Fruit fly (Drosophila melanogaster) whole organism, embryonic: ENCODE data around the gene CG46311.

Experiments
- CG10147 ChIP-seq: fragments of 200-800 bp; sonication (Bioruptor generic); optimal IDR thresholded peaks from 2 replicates; lab custom pipeline; 2019; ENCODE audit warnings: missing biosample characterization, mild to moderate bottlenecking, missing genetic modification characterization, moderate library complexity
- CG10274 ChIP-seq: fragments of 200-800 bp; sonication (Bioruptor generic); optimal IDR thresholded peaks from 3 replicates; lab custom pipeline; 2017; ENCODE audit warnings: missing biosample characterization, mild to moderate bottlenecking, missing genetic modification characterization
- CG10979 ChIP-seq: fragments of 200-800 bp; sonication (Bioruptor generic); optimal IDR thresholded peaks from 2 replicates; lab custom pipeline; 2018; ENCODE audit warnings: missing biosample characterization, mild to moderate bottlenecking, missing genetic modification characterization, moderate library complexity
- CG11560 ChIP-seq: fragments of 200-800 bp; sonication (Bioruptor generic); IDR thresholded peaks from 3 replicates; pipeline ENCODE4 v1.3.6; 2022; ENCODE audit warnings: missing biosample characterization, missing genetic modification characterization
- CG12071 ChIP-seq: fragments of 200-800 bp; sonication (Bioruptor generic); optimal IDR thresholded peaks from 3 replicates; lab custom pipeline; 2018; ENCODE audit warnings: missing biosample characterization, mild to moderate bottlenecking, missing genetic modification characterization
- CG12104 ChIP-seq: fragments of 200-800 bp; sonication (Bioruptor generic); optimal IDR thresholded peaks from 3 replicates; lab custom pipeline; 2016; ENCODE audit warnings: missing biosample characterization, missing genetic modification characterization
- CG13123 ChIP-seq: fragments of 200-800 bp; sonication (Bioruptor generic); optimal IDR thresholded peaks from 2 replicates; lab custom pipeline; 2016; ENCODE audit warnings: missing biosample characterization, missing genetic modification characterization
- CG13287 ChIP-seq: fragments of 200-800 bp; sonication (Bioruptor generic); IDR thresholded peaks from 2 replicates; pipeline ENCODE4 v1.3.6; 2022; ENCODE audit warnings: missing biosample characterization, missing genetic modification characterization; ENCODE audit not compliant: partially characterized antibody
- CG13894 ChIP-seq: fragments of 200-800 bp; sonication (Bioruptor generic); optimal IDR thresholded peaks from 3 replicates; lab custom pipeline; 2018; ENCODE audit warnings: missing biosample characterization, mild to moderate bottlenecking, missing genetic modification characterization, moderate library complexity
- CG15601 ChIP-seq: fragments of 200-800 bp; sonication (Bioruptor generic); optimal IDR thresholded peaks from 3 replicates; lab custom pipeline; 2019; ENCODE audit warnings: missing biosample characterization, mild to moderate bottlenecking, missing genetic modification characterization, moderate library complexity
- CG17328 ChIP-seq: fragments of 200-800 bp; sonication (Bioruptor generic); IDR thresholded peaks from 2 replicates; pipeline ENCODE4 v1.3.6; 2022; ENCODE audit warnings: missing biosample characterization, missing genetic modification characterization
- CG18599 ChIP-seq: fragments of 200-800 bp; sonication (Bioruptor generic); optimal IDR thresholded peaks from 3 replicates; lab custom pipeline; 2017; ENCODE audit warnings: missing biosample characterization, missing genetic modification characterization, mild to moderate bottlenecking, moderate library complexity, missing genetic modification reagents
- CG2120 ChIP-seq: fragments of 200-800 bp; sonication (Bioruptor generic); optimal IDR thresholded peaks from 3 replicates; lab custom pipeline; 2016; ENCODE audit warnings: missing biosample characterization, missing genetic modification characterization
- CG2875 ChIP-seq: fragments of 200-800 bp; sonication (Bioruptor generic); optimal IDR thresholded peaks from 2 replicates; lab custom pipeline; 2017; ENCODE audit warnings: missing biosample characterization, mild to moderate bottlenecking, missing genetic modification characterization, missing genetic modification reagents
- CG3281 ChIP-seq: fragments of 200-800 bp; sonication (Bioruptor generic); optimal IDR thresholded peaks from 3 replicates; lab custom pipeline; 2017; ENCODE audit warnings: missing biosample characterization, mild to moderate bottlenecking, missing genetic modification characterization
- CG34422 ChIP-seq: fragments of 200-800 bp; sonication (Bioruptor generic); IDR thresholded peaks from 3 replicates; pipeline ENCODE4 v1.3.6; 2022; ENCODE audit warnings: missing biosample characterization, missing genetic modification characterization
- CG3726 ChIP-seq: fragments of 200-800 bp; sonication (Bioruptor generic); IDR thresholded peaks from 3 replicates; pipeline ENCODE4, ENCODE4 v1.3.6; 2022; ENCODE audit warnings: missing biosample characterization, missing genetic modification characterization
- CG4707 ChIP-seq: fragments of 200-800 bp; sonication (Bioruptor generic); optimal IDR thresholded peaks from 2 replicates; lab custom pipeline; 2018; ENCODE audit warnings: missing biosample characterization, mild to moderate bottlenecking, missing genetic modification characterization, moderate library complexity
- CG7556 ChIP-seq: fragments of 200-800 bp; sonication (Bioruptor generic); optimal IDR thresholded peaks from 2 replicates; lab custom pipeline; 2017; ENCODE audit warnings: missing biosample characterization, mild to moderate bottlenecking, missing genetic modification characterization
- CG7987 ChIP-seq: fragments of 200-800 bp; sonication (Bioruptor generic); optimal IDR thresholded peaks from 2 replicates; lab custom pipeline; 2018; ENCODE audit warnings: missing biosample characterization, mild to moderate bottlenecking, missing genetic modification characterization, moderate library complexity
- CG8281 ChIP-seq: fragments of 200-800 bp; sonication (Bioruptor generic); optimal IDR thresholded peaks from 2 replicates; lab custom pipeline; 2018; ENCODE audit warnings: missing biosample characterization, mild to moderate bottlenecking, missing genetic modification characterization, moderate library complexity
- CHES-1-like ChIP-seq: fragments of 200-800 bp; sonication (Bioruptor generic); optimal IDR thresholded peaks from 2 replicates; lab custom pipeline; 2016; ENCODE audit warnings: missing biosample characterization, missing genetic modification characterization
- Ets65A ChIP-seq: fragments of 200-800 bp; sonication (Bioruptor generic); peaks from one replicate; lab custom pipeline; 2016; ENCODE audit warnings: missing biosample characterization, missing genetic modification characterization
- Fer3 ChIP-seq: fragments of 200-800 bp; sonication (Bioruptor generic); optimal IDR thresholded peaks from 2 replicates; lab custom pipeline; 2018; ENCODE audit warnings: missing biosample characterization, mild to moderate bottlenecking, missing genetic modification characterization, moderate library complexity
- Jarid2 ChIP-seq: fragments of 200-800 bp; sonication (Bioruptor generic); optimal IDR thresholded peaks from 3 replicates; lab custom pipeline; 2017; ENCODE audit warnings: mild to moderate bottlenecking, missing biosample characterization, missing genetic modification reagents, missing genetic modification characterization
- Max ChIP-seq: fragments of 200-800 bp; sonication (Bioruptor generic); optimal IDR thresholded peaks from 2 replicates; lab custom pipeline; 2016; ENCODE audit warnings: missing biosample characterization, mild to moderate bottlenecking, missing genetic modification characterization
- Ptx1 ChIP-seq: fragments of 200-800 bp; sonication (Bioruptor generic); IDR thresholded peaks from 2 replicates; pipeline ENCODE4 v1.3.6; 2022; ENCODE audit warnings: missing biosample characterization, missing genetic modification characterization
- Spps ChIP-seq: fragments of 200-800 bp; sonication (Bioruptor generic); optimal IDR thresholded peaks from 2 replicates; lab custom pipeline; 2018; ENCODE audit warnings: missing biosample characterization, mild to moderate bottlenecking, missing genetic modification characterization
- ash1 ChIP-seq: fragments of 200-800 bp; sonication (Bioruptor generic); optimal IDR thresholded peaks from 2 replicates; lab custom pipeline; 2018; ENCODE audit warnings: missing biosample characterization, mild to moderate bottlenecking, missing genetic modification characterization
- caup ChIP-seq: fragments of 200-800 bp; sonication (Bioruptor generic); optimal IDR thresholded peaks from 3 replicates; lab custom pipeline; 2017; ENCODE audit warnings: missing biosample characterization, mild to moderate bottlenecking, missing genetic modification characterization, moderate library complexity; ENCODE audit not compliant: severe bottlenecking
- cg ChIP-seq: fragments of 200-800 bp; sonication (Bioruptor generic); optimal IDR thresholded peaks from 3 replicates; lab custom pipeline; 2019; ENCODE audit warnings: missing biosample characterization, mild to moderate bottlenecking, missing genetic modification characterization, moderate library complexity
- ci ChIP-seq: fragments of 200-800 bp; sonication (Bioruptor generic); IDR thresholded peaks from 3 replicates; pipeline ENCODE4 v1.3.6; 2022; ENCODE audit warnings: missing biosample characterization, missing genetic modification characterization
- dysf ChIP-seq: fragments of 200-800 bp; sonication (Bioruptor generic); IDR thresholded peaks from 3 replicates; pipeline ENCODE4 v1.3.6; 2022; ENCODE audit warnings: missing biosample characterization, missing genetic modification characterization
- fd64A ChIP-seq: fragments of 200-800 bp; sonication (Bioruptor generic); optimal IDR thresholded peaks from 3 replicates; lab custom pipeline; 2018; ENCODE audit warnings: missing biosample characterization, mild to moderate bottlenecking, missing genetic modification characterization
- grau ChIP-seq: fragments of 200-800 bp; optimal IDR thresholded peaks from 3 replicates; lab custom pipeline; 2019; ENCODE audit warnings: missing biosample characterization, mild to moderate bottlenecking, missing genetic modification characterization, moderate library complexity
- gsb ChIP-seq: fragments of 200-800 bp; sonication (Bioruptor generic); IDR thresholded peaks from 2 replicates; pipeline ENCODE4 v1.3.6; 2022; ENCODE audit warnings: missing biosample characterization, missing genetic modification characterization
- ham ChIP-seq: fragments of 200-800 bp; sonication (Bioruptor generic); IDR thresholded peaks from 2 replicates; pipeline ENCODE4 v1.3.6; 2022; ENCODE audit warnings: missing biosample characterization, missing genetic modification characterization
- hb ChIP-seq: fragments of 200-800 bp; sonication (Bioruptor generic); IDR thresholded peaks from 3 replicates; pipeline ENCODE4 v1.3.6; 2022; ENCODE audit warnings: missing biosample characterization, missing genetic modification characterization; ENCODE audit not compliant: partially characterized antibody
- hth ChIP-seq: fragments of >200 bp; optimal IDR thresholded peaks from 2 replicates; lab custom pipeline; 2017; ENCODE audit warnings: inconsistent platforms
- klu ChIP-seq: fragments of 200-800 bp; sonication (Bioruptor generic); IDR thresholded peaks from 2 replicates; pipeline ENCODE4 v1.3.6; 2022; ENCODE audit warnings: missing biosample characterization, missing genetic modification characterization
- lab ChIP-seq: fragments of 200-800 bp; sonication (Bioruptor generic); optimal IDR thresholded peaks from 3 replicates; lab custom pipeline; 2017; ENCODE audit warnings: missing biosample characterization, missing genetic modification characterization, mild to moderate bottlenecking, moderate library complexity, missing genetic modification reagents
- lilli ChIP-seq: fragments of 200-800 bp; sonication (Bioruptor generic); optimal IDR thresholded peaks from 3 replicates; lab custom pipeline; 2016; ENCODE audit warnings: missing biosample characterization, missing genetic modification characterization
- oc ChIP-seq: fragments of 200-800 bp; sonication (Bioruptor generic); optimal IDR thresholded peaks from 2 replicates; lab custom pipeline; 2018; ENCODE audit warnings: missing biosample characterization, mild to moderate bottlenecking, missing genetic modification characterization, moderate library complexity
- onecut ChIP-seq: fragments of 200-800 bp; sonication (Bioruptor generic); IDR thresholded peaks from 2 replicates; pipeline ENCODE4 v1.3.6; 2022; ENCODE audit warnings: missing biosample characterization, missing genetic modification characterization
- scrt ChIP-seq: fragments of 200-800 bp; sonication (Bioruptor generic); optimal IDR thresholded peaks from 2 replicates; lab custom pipeline; 2018; ENCODE audit warnings: missing biosample characterization, mild to moderate bottlenecking, missing genetic modification characterization, moderate library complexity
- sens ChIP-seq: fragments of 200-800 bp; sonication (Bioruptor generic); peaks from one replicate; lab custom pipeline; 2016; ENCODE audit warnings: missing biosample characterization, missing genetic modification characterization
- so ChIP-seq: fragments of 200-800 bp; sonication (Bioruptor generic); IDR thresholded peaks from 3 replicates; pipeline ENCODE4 v1.3.6; 2022; ENCODE audit warnings: missing biosample characterization, missing genetic modification characterization
- tio ChIP-seq: fragments of 200-800 bp; sonication (Bioruptor generic); optimal IDR thresholded peaks from 2 replicates; lab custom pipeline; 2017; ENCODE audit warnings: missing biosample characterization, missing genetic modification characterization, inconsistent platforms
- vfl ChIP-seq: fragments of 200-800 bp; sonication (Bioruptor generic); optimal IDR thresholded peaks from 2 replicates; lab custom pipeline; 2016; ENCODE audit warnings: missing biosample characterization, missing genetic modification characterization

Gene CG46311

dm6 chrX:13634254-13634999 lies 70.8 kb downstream of the CG46311 start (continued):
- TF ChIP-seq lilli (peak; percentile 69), CG2120 (GFP tag; lab: Kevin White, UChicago) (peak; percentile 83), CHES-1-like (peak; percentile 69), gsb (GFP tag; lab: Robert Waterston, UW) (peak; percentile 25; the same call in 1 of the 2 replicates), caup (GFP tag; lab: Kevin White, UChicago) (peak; percentile 71), CG11560 (tag; lab: Robert Waterston, UW) (no peak), oc (tag; lab: Kevin White, UChicago) (no peak), Jarid2 (GFP tag; lab: Kevin White, UChicago) (peak; percentile 34), onecut (peak; percentile 39; the same call in 1 of the 2 replicates), CG13894 (tag; lab: Kevin White, UChicago) (peak; percentile 63), Spps (no peak), CG13123 (GFP tag; lab: Kevin White, UChicago) (no peak), fd64A (GFP tag; lab: Kevin White, UChicago) (peak; percentile 30), CG10979 (tag; lab: Kevin White, UChicago) (no peak), sens (GFP tag; lab: Kevin White, UChicago) (peak; percentile 81), CG7987 (GFP tag; lab: Kevin White, UChicago) (peak; percentile 63), lab (GFP tag; lab: Kevin White, UChicago) (peak; percentile 83), CG13287 (no peak), CG12071 (GFP tag; lab: Kevin White, UChicago) (peak; percentile 66), tio (GFP tag; lab: Kevin White, UChicago) (no peak), CG10274 (GFP tag; lab: Kevin White, UChicago) (peak; percentile 91), scrt (peak; percentile 42), CG18599 (GFP tag; lab: Kevin White, UChicago) (peak; percentile 70), CG10147 (GFP tag; lab: Kevin White, UChicago) (peak; percentile 61), CG12104 (GFP tag; lab: Kevin White, UChicago) (peak; percentile 52), ci (GFP tag; lab: Robert Waterston, UW) (peak; percentile 64; the same call in 2 of the 3 replicates), dysf (GFP tag; lab: Robert Waterston, UW) (peak; percentile 56; the same call in 2 of the 3 replicates), CG15601 (peak; percentile 35), Fer3 (tag; lab: Kevin White, UChicago) (peak; percentile 51), ash1 (GFP tag; lab: Kevin White, UChicago) (peak; percentile 53), ham (no peak), so (GFP tag; lab: Robert Waterston, UW) (peak; percentile 64; the same call in 1 of the 3 replicates), hb (GFP tag; lab: Robert Waterston, UW) (no peak), CG8281 (tag; lab: Kevin White, UChicago) (no peak), CG34422 (GFP tag; lab: Robert Waterston, UW) (0 out of 3 replicates have a peak, but pooled peaks have one; percentile 14), hth (lab: Kevin White, UChicago) (no peak), Ptx1 (GFP tag; lab: Robert Waterston, UW) (peak; percentile 39; the same call in 1 of the 2 replicates), CG7556 (GFP tag; lab: Kevin White, UChicago) (peak; percentile 50), klu (GFP tag; lab: Robert Waterston, UW) (peak; percentile 57; the same call in 1 of the 2 replicates), Max (peak; percentile 10), CG2875 (GFP tag; lab: Kevin White, UChicago) (peak; percentile 40), CG4707 (GFP tag; lab: Kevin White, UChicago) (peak; percentile 15), CG3726 (no peak), CG3281 (GFP tag; lab: Kevin White, UChicago) (peak; percentile 64), Ets65A (GFP tag; lab: Kevin White, UChicago) (peak; percentile 92), grau (tag; lab: Kevin White, UChicago) (peak; percentile 54), cg (GFP tag; lab: Kevin White, UChicago) (peak; percentile 36), vfl (no peak), CG17328 (GFP tag; lab: Robert Waterston, UW) (no peak)
